Fruit fly (Drosophila melanogaster) whole organism, embryonic: ENCODE data around the gene AstC.

Experiments used
- BEAF-32 ChIP-seq: fragments of 200-800 bp; sonication (Bioruptor generic); optimal IDR thresholded peaks from 3 replicates; lab custom pipeline; 2017; ENCODE audit warnings: missing biosample characterization, missing genetic modification characterization, mild to moderate bottlenecking, moderate library complexity, missing genetic modification reagents
- BtbVII ChIP-seq: fragments of 200-800 bp; sonication (Bioruptor generic); optimal IDR thresholded peaks from 3 replicates; lab custom pipeline; 2017; ENCODE audit warnings: missing biosample characterization, mild to moderate bottlenecking, missing genetic modification characterization
- Bteb2 ChIP-seq: fragments of 200-800 bp; sonication (Bioruptor generic); optimal IDR thresholded peaks from 2 replicates; lab custom pipeline; 2016; ENCODE audit warnings: missing biosample characterization, missing genetic modification characterization
- CG11085 ChIP-seq: fragments of 200-800 bp; sonication (Bioruptor generic); IDR thresholded peaks from 2 replicates; pipeline ENCODE4 v1.3.6; 2022; ENCODE audit warnings: missing biosample characterization, missing genetic modification characterization
- CG11695 ChIP-seq: fragments of 200-800 bp; sonication (Bioruptor generic); IDR thresholded peaks from 3 replicates; pipeline ENCODE4 v1.3.6; 2022; ENCODE audit warnings: missing biosample characterization, missing genetic modification characterization
- CG12104 ChIP-seq: fragments of 200-800 bp; sonication (Bioruptor generic); optimal IDR thresholded peaks from 3 replicates; lab custom pipeline; 2016; ENCODE audit warnings: missing biosample characterization, missing genetic modification characterization
- CG12391 ChIP-seq: fragments of 200-800 bp; sonication (Bioruptor generic); optimal IDR thresholded peaks from 3 replicates; lab custom pipeline; 2018; ENCODE audit warnings: missing biosample characterization, mild to moderate bottlenecking, missing genetic modification characterization, moderate library complexity
- CG13424 ChIP-seq: fragments of 200-800 bp; sonication (Bioruptor generic); optimal IDR thresholded peaks from 2 replicates; lab custom pipeline; 2019; ENCODE audit warnings: missing biosample characterization, mild to moderate bottlenecking, missing genetic modification characterization, moderate library complexity
- CG14965 ChIP-seq: fragments of 200-800 bp; sonication (Bioruptor generic); optimal IDR thresholded peaks from 2 replicates; lab custom pipeline; 2016; ENCODE audit warnings: missing biosample characterization, missing genetic modification characterization, borderline replicate concordance
- CG17359 ChIP-seq: fragments of 200-800 bp; sonication (Bioruptor generic); optimal IDR thresholded peaks from 3 replicates; lab custom pipeline; 2018; ENCODE audit warnings: missing biosample characterization, mild to moderate bottlenecking, missing genetic modification characterization, moderate library complexity
- CG1832 ChIP-seq: fragments of 200-800 bp; sonication (Bioruptor generic); optimal IDR thresholded peaks from 2 replicates; lab custom pipeline; 2017; ENCODE audit warnings: missing biosample characterization, mild to moderate bottlenecking, missing genetic modification characterization, inconsistent platforms
- CG18764 ChIP-seq: fragments of 200-800 bp; sonication (Bioruptor generic); optimal IDR thresholded peaks from 3 replicates; lab custom pipeline; 2016; ENCODE audit warnings: missing biosample characterization, missing genetic modification characterization
- CG34376 ChIP-seq: fragments of 200-800 bp; sonication (Bioruptor generic); optimal IDR thresholded peaks from 2 replicates; lab custom pipeline; 2018; ENCODE audit warnings: missing biosample characterization, mild to moderate bottlenecking, missing genetic modification characterization
- CG5180 ChIP-seq: fragments of 200-800 bp; sonication (Bioruptor generic); optimal IDR thresholded peaks from 3 replicates; lab custom pipeline; 2017; ENCODE audit warnings: missing biosample characterization, missing genetic modification characterization, mild to moderate bottlenecking, moderate library complexity, missing genetic modification reagents
- CG5245 ChIP-seq: fragments of 200-800 bp; sonication (Bioruptor generic); optimal IDR thresholded peaks from 3 replicates; lab custom pipeline; 2016; ENCODE audit warnings: missing biosample characterization, missing genetic modification characterization
- CG7786 ChIP-seq: fragments of 200-800 bp; sonication (Bioruptor generic); optimal IDR thresholded peaks from 2 replicates; lab custom pipeline; 2016; ENCODE audit warnings: missing biosample characterization, missing genetic modification characterization
- CG7839 ChIP-seq: fragments of 200-800 bp; sonication (Bioruptor generic); optimal IDR thresholded peaks from 3 replicates; lab custom pipeline; 2018; ENCODE audit warnings: missing biosample characterization, mild to moderate bottlenecking, missing genetic modification characterization, moderate library complexity
- CG7928 ChIP-seq: fragments of 200-800 bp; sonication (Bioruptor generic); optimal IDR thresholded peaks from 2 replicates; lab custom pipeline; 2017; ENCODE audit warnings: missing biosample characterization, mild to moderate bottlenecking, missing genetic modification characterization
- CG8089 ChIP-seq: fragments of 200-800 bp; sonication (Bioruptor generic); optimal IDR thresholded peaks from 3 replicates; lab custom pipeline; 2016; ENCODE audit warnings: missing biosample characterization, missing genetic modification characterization
- CG8478 ChIP-seq: fragments of >200 bp; optimal IDR thresholded peaks from 2 replicates; lab custom pipeline; 2018
- Camta ChIP-seq: fragments of 200-800 bp; sonication (Bioruptor generic); optimal IDR thresholded peaks from 2 replicates; lab custom pipeline; 2016; ENCODE audit warnings: missing biosample characterization, missing genetic modification characterization
- Deaf1 ChIP-seq: fragments of 200-800 bp; optimal IDR thresholded peaks from 3 replicates; lab custom pipeline; 2019; ENCODE audit warnings: missing biosample characterization, mild to moderate bottlenecking, missing genetic modification characterization, moderate library complexity
- Dfd ChIP-seq, 2 experiments: fragments of >200 bp; optimal IDR thresholded peaks; 2 replicates each; lab custom pipeline; 2017; ENCODE audit warnings: missing biosample characterization in 2 of 2, missing genetic modification characterization in 2 of 2
- HHEX ChIP-seq: fragments of 200-800 bp; sonication (Bioruptor generic); optimal IDR thresholded peaks from 3 replicates; lab custom pipeline; 2017; ENCODE audit warnings: missing biosample characterization, mild to moderate bottlenecking, missing genetic modification characterization, missing genetic modification reagents
- Lhr ChIP-seq: fragments of 200-800 bp; sonication (Bioruptor generic); optimal IDR thresholded peaks from 3 replicates; lab custom pipeline; 2017; ENCODE audit warnings: mild to moderate bottlenecking, missing biosample characterization, missing genetic modification reagents, missing genetic modification characterization
- Meics ChIP-seq: fragments of 200-800 bp; sonication (Bioruptor generic); optimal IDR thresholded peaks from 2 replicates; lab custom pipeline; 2017; ENCODE audit warnings: missing biosample characterization, mild to moderate bottlenecking, missing genetic modification characterization
- NK7.1 ChIP-seq: fragments of 200-800 bp; sonication (Bioruptor generic); optimal IDR thresholded peaks from 3 replicates; lab custom pipeline; 2016; ENCODE audit warnings: missing biosample characterization, missing genetic modification characterization
- Nf-YC ChIP-seq: fragments of 200-800 bp; optimal IDR thresholded peaks from 3 replicates; lab custom pipeline; 2019; ENCODE audit warnings: missing biosample characterization, mild to moderate bottlenecking, missing genetic modification characterization, moderate library complexity
- Ssrp ChIP-seq: fragments of 200-800 bp; sonication (Bioruptor generic); optimal IDR thresholded peaks from 2 replicates; lab custom pipeline; 2018; ENCODE audit warnings: missing biosample characterization, mild to moderate bottlenecking, missing genetic modification characterization, moderate library complexity
- Taf1 ChIP-seq: fragments of 200-800 bp; sonication (Bioruptor generic); IDR thresholded peaks from 2 replicates; pipeline ENCODE4 v1.3.6; 2022; ENCODE audit warnings: missing biosample characterization, missing genetic modification characterization
- Tbp ChIP-seq: fragments of >200 bp; optimal IDR thresholded peaks from 2 replicates; lab custom pipeline; 2018; ENCODE audit warnings: missing biosample characterization, missing genetic modification characterization
- bowl ChIP-seq: fragments of 200-800 bp; sonication (Bioruptor generic); IDR thresholded peaks from 2 replicates; pipeline ENCODE4 v1.3.6; 2022; ENCODE audit warnings: missing biosample characterization, missing genetic modification characterization
- chinmo ChIP-seq: fragments of 200-800 bp; sonication (Bioruptor generic); IDR thresholded peaks from 4 replicates; pipeline ENCODE4 v1.3.6; 2022; ENCODE audit warnings: missing biosample characterization, missing genetic modification characterization; ENCODE audit not compliant: partially characterized antibody
- cwo ChIP-seq: fragments of 200-800 bp; sonication (Bioruptor generic); optimal IDR thresholded peaks from 3 replicates; lab custom pipeline; 2017; ENCODE audit warnings: missing biosample characterization, missing genetic modification characterization, mild to moderate bottlenecking, moderate library complexity, missing genetic modification reagents
- da ChIP-seq: fragments of 200-800 bp; sonication (Bioruptor generic); optimal IDR thresholded peaks from 2 replicates; lab custom pipeline; 2016; ENCODE audit warnings: missing biosample characterization, missing genetic modification characterization
- disco-r ChIP-seq: fragments of 200-800 bp; sonication (Bioruptor generic); optimal IDR thresholded peaks from 2 replicates; lab custom pipeline; 2016; ENCODE audit warnings: missing biosample characterization, missing genetic modification characterization
- dysf ChIP-seq: fragments of 200-800 bp; sonication (Bioruptor generic); IDR thresholded peaks from 3 replicates; pipeline ENCODE4 v1.3.6; 2022; ENCODE audit warnings: missing biosample characterization, missing genetic modification characterization
- en ChIP-seq: fragments of 200-800 bp; sonication (Bioruptor generic); optimal IDR thresholded peaks from 2 replicates; lab custom pipeline; 2016; ENCODE audit warnings: missing biosample characterization, missing genetic modification characterization
- inv ChIP-seq: fragments of 200-800 bp; sonication (Bioruptor generic); IDR thresholded peaks from 2 replicates; pipeline ENCODE4 v1.3.6; 2022; ENCODE audit warnings: missing biosample characterization, missing genetic modification characterization; ENCODE audit not compliant: partially characterized antibody
- jing ChIP-seq: fragments of 200-800 bp; sonication (Bioruptor generic); optimal IDR thresholded peaks from 2 replicates; lab custom pipeline; 2018; ENCODE audit warnings: missing biosample characterization, mild to moderate bottlenecking, missing genetic modification characterization
- luna ChIP-seq: fragments of 200-800 bp; sonication (Bioruptor generic); optimal IDR thresholded peaks from 2 replicates; lab custom pipeline; 2016; ENCODE audit warnings: missing biosample characterization, missing genetic modification characterization
- pan ChIP-seq, 4 experiments: fragments of >200 bp in 3 of 4; fragments of 200-800 bp in 1 of 4; sonication (Bioruptor generic) in 1 of 4; optimal IDR thresholded peaks in 3 of 4; IDR thresholded peaks in 1 of 4; 2 replicates each; pipeline versions ENCODE4 v1.3.6 to Lab custom; 2017 to 2022; ENCODE audit warnings: missing biosample characterization in 2 of 4, missing genetic modification characterization in 2 of 4, mixed read lengths in 1 of 4
- pb ChIP-seq: fragments of 200-800 bp; sonication (Bioruptor generic); optimal IDR thresholded peaks from 3 replicates; lab custom pipeline; 2016; ENCODE audit warnings: missing biosample characterization, missing genetic modification characterization
- pnt ChIP-seq: fragments of 200-800 bp; sonication (Bioruptor generic); optimal IDR thresholded peaks from 3 replicates; lab custom pipeline; 2016; ENCODE audit warnings: missing biosample characterization, missing genetic modification characterization
- ro ChIP-seq: fragments of 200-800 bp; sonication (Bioruptor generic); IDR thresholded peaks from 2 replicates; pipeline ENCODE4 v1.3.6; 2022; ENCODE audit warnings: missing biosample characterization, missing genetic modification characterization
- sisA ChIP-seq: fragments of 200-800 bp; sonication (Bioruptor generic); IDR thresholded peaks from 2 replicates; pipeline ENCODE4 v1.3.6; 2022; ENCODE audit warnings: missing biosample characterization, missing genetic modification characterization
- tll ChIP-seq, 2 experiments: fragments of 200-800 bp in 1 of 2; fragments of >200 bp in 1 of 2; sonication (Bioruptor generic) in 1 of 2; optimal IDR thresholded peaks; 2 replicates each; lab custom pipeline; 2017 to 2019; ENCODE audit warnings: missing biosample characterization in 2 of 2, missing genetic modification characterization in 2 of 2, mild to moderate bottlenecking in 1 of 2, moderate library complexity in 1 of 2
- vvl ChIP-seq: fragments of 200-800 bp; sonication (Bioruptor generic); IDR thresholded peaks from 2 replicates; pipeline ENCODE4 v1.3.6; 2022; ENCODE audit warnings: missing biosample characterization, missing genetic modification characterization
- yki ChIP-seq: fragments of >200 bp; optimal IDR thresholded peaks from 3 replicates; lab custom pipeline; 2018

AstC gene

DNA sequence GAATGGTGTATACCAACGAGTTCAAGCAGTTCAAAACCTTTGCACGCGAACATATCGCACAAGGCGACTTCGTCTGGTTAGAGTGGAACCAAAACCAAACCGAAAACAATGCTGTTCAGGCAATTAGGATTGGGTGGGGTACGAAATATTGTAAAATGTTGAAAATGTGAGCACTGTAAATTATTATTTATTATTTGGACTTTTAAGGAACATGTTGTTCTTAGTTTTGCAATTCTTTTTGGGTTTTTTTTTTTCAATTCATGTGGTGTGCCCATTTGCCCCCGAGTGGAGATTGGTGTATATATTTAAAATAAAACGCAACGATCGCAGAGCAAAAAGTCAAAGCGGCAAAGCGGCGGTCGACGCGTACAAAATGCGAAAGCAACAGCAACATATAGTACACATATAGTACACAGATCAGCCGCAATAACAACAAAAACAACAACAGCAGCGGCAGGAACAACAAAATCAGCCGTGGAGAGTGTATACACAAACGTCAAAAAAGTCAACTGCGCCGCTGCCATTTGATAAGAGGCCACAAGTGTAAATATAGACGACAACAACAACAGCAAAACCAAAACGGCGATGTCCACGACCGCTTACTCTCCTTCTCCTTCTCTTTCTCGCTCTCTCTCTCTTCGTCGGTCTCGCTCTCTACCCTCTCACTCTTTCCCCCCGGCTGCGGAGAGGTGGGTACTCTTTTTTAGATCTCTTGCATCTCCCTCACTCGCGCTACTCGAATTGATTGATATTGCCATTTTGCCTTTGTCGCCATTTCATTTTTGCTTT is 36.3 kb downstream of the AstC start (continued):
- TF ChIP-seq CG1832 (peak; percentile 77), CG14965 (GFP tag; lab: Kevin White, UChicago) (no peak), CG8089 (GFP tag; lab: Kevin White, UChicago) (peak; percentile 17), CG34376 (GFP tag; lab: Kevin White, UChicago) (peak; percentile 67), Deaf1 (tag; lab: Kevin White, UChicago) (peak; percentile 46), ro (no peak), CG12391 (tag; lab: Kevin White, UChicago) (no peak), yki (lab: Kevin White, UChicago) (peak; percentile 32), da (no peak), BEAF-32 (no peak), Camta (GFP tag; lab: Kevin White, UChicago) (no peak), tll (GFP tag; optimal IDR thresholded peaks at IDR 0.05; lab: Kevin White, UChicago) (no peak), Taf1 (GFP tag; lab: Robert Waterston, UW) (no peak), bowl (GFP tag; lab: Robert Waterston, UW) (no peak), disco-r (GFP tag; lab: Kevin White, UChicago) (peak; percentile 39), HHEX (GFP tag; lab: Kevin White, UChicago) (peak; percentile 66), Meics (GFP tag; lab: Kevin White, UChicago) (peak; percentile 28), CG5245 (GFP tag; lab: Kevin White, UChicago) (no peak), luna (no peak), CG7786 (no peak), en (GFP tag; lab: Kevin White, UChicago) (no peak), inv (GFP tag; lab: Robert Waterston, UW) (no peak), CG12104 (GFP tag; lab: Kevin White, UChicago) (peak; percentile 31), Dfd (GFP tag; optimal IDR thresholded peaks at IDR 0.05; lab: Kevin White, UChicago) (no peak), jing (GFP tag; lab: Kevin White, UChicago) (no peak), vvl (GFP tag; lab: Robert Waterston, UW) (no peak), cwo (GFP tag; lab: Kevin White, UChicago) (peak; percentile 45), Tbp (GFP tag; lab: Kevin White, UChicago) (no peak), CG13424 (tag; lab: Kevin White, UChicago) (peak; percentile 30), pnt (GFP tag; lab: Kevin White, UChicago) (no peak), BtbVII (GFP tag; lab: Kevin White, UChicago) (peak; percentile 59), CG11085 (no peak), CG8478 (lab: Kevin White, UChicago) (no peak), CG5180 (GFP tag; lab: Kevin White, UChicago) (peak; percentile 58), Nf-YC (tag; lab: Kevin White, UChicago) (no peak), Ssrp (tag; lab: Kevin White, UChicago) (no peak), Lhr (GFP tag; lab: Kevin White, UChicago) (peak; percentile 8), pan (optimal IDR thresholded peaks at IDR 0.05; lab: Kevin White, UChicago) (no peak), pan (GFP tag; optimal IDR thresholded peaks at IDR 0.05 in 1 of 2, IDR thresholded peaks at IDR 0.05 in 1 of 2) (peak in 1 of 2 experiments; percentile 14), CG7839 (tag; lab: Kevin White, UChicago) (peak; percentile 29), CG7928 (GFP tag; lab: Kevin White, UChicago) (no peak), CG17359 (tag; lab: Kevin White, UChicago) (peak; percentile 30), NK7.1 (GFP tag; lab: Kevin White, UChicago) (no peak), CG11695 (GFP tag; lab: Robert Waterston, UW) (peak; percentile 51), CG18764 (GFP tag; lab: Kevin White, UChicago) (no peak), sisA (GFP tag; lab: Robert Waterston, UW) (peak; percentile 31; the same call in 1 of the 2 replicates), dysf (0 out of 3 replicates have a peak, but pooled peaks have one; percentile 40), pb (GFP tag; lab: Kevin White, UChicago) (no peak), Bteb2 (no peak), chinmo (GFP tag; lab: Robert Waterston, UW) (peak; percentile 71; the same call in 1 of the 4 replicates)
